Fruit fly (Drosophila melanogaster) whole organism, embryonic: Measurements from ENCODE around the gene Dora.

ENCODE experiments used
- Awh ChIP-seq: fragments of 200-800 bp; sonication (Bioruptor generic); IDR thresholded peaks from 2 replicates; pipeline ENCODE4, ENCODE4 v1.3.6; 2022; ENCODE audit warnings: missing biosample characterization, missing genetic modification characterization
- CG10979 ChIP-seq: fragments of 200-800 bp; sonication (Bioruptor generic); optimal IDR thresholded peaks from 2 replicates; lab custom pipeline; 2018; ENCODE audit warnings: missing biosample characterization, mild to moderate bottlenecking, missing genetic modification characterization, moderate library complexity
- CG11247 ChIP-seq: fragments of 200-800 bp; sonication (Bioruptor generic); IDR thresholded peaks from 2 replicates; pipeline ENCODE4 v1.3.6; 2022; ENCODE audit warnings: missing biosample characterization, missing genetic modification characterization
- CG12071 ChIP-seq: fragments of 200-800 bp; sonication (Bioruptor generic); optimal IDR thresholded peaks from 3 replicates; lab custom pipeline; 2018; ENCODE audit warnings: missing biosample characterization, mild to moderate bottlenecking, missing genetic modification characterization
- CG1529 ChIP-seq: fragments of 200-800 bp; sonication (Bioruptor generic); optimal IDR thresholded peaks from 3 replicates; lab custom pipeline; 2018; ENCODE audit warnings: missing biosample characterization, missing genetic modification characterization
- CG15696 ChIP-seq: fragments of 200-800 bp; sonication (Bioruptor generic); optimal IDR thresholded peaks from 2 replicates; lab custom pipeline; 2019; ENCODE audit warnings: missing biosample characterization, mild to moderate bottlenecking, missing genetic modification characterization, moderate library complexity
- CG1602 ChIP-seq: fragments of 200-800 bp; sonication (Bioruptor generic); optimal IDR thresholded peaks from 3 replicates; lab custom pipeline; 2016; ENCODE audit warnings: missing biosample characterization, missing genetic modification characterization
- CG17568 ChIP-seq: fragments of 200-800 bp; sonication (Bioruptor generic); optimal IDR thresholded peaks from 2 replicates; lab custom pipeline; 2018; ENCODE audit warnings: missing biosample characterization, mild to moderate bottlenecking, missing genetic modification characterization, moderate library complexity
- CG2712 ChIP-seq: fragments of 200-800 bp; optimal IDR thresholded peaks from 3 replicates; lab custom pipeline; 2019; ENCODE audit warnings: missing biosample characterization, mild to moderate bottlenecking, missing genetic modification characterization, moderate library complexity
- CG30020 ChIP-seq: fragments of 200-800 bp; optimal IDR thresholded peaks from 2 replicates; lab custom pipeline; 2019; ENCODE audit warnings: missing biosample characterization, mild to moderate bottlenecking, missing genetic modification characterization, moderate library complexity
- CG31224 ChIP-seq: fragments of 200-800 bp; sonication (Bioruptor generic); IDR thresholded peaks from 2 replicates; pipeline ENCODE4 v1.3.6; 2022; ENCODE audit warnings: missing biosample characterization, missing genetic modification characterization
- CG31388 ChIP-seq: fragments of 200-800 bp; sonication (Bioruptor generic); optimal IDR thresholded peaks from 2 replicates; lab custom pipeline; 2016; ENCODE audit warnings: missing biosample characterization, missing genetic modification characterization
- CG4730 ChIP-seq: fragments of 200-800 bp; sonication (Bioruptor generic); IDR thresholded peaks from 2 replicates; pipeline ENCODE4 v1.3.6; 2022; ENCODE audit warnings: missing biosample characterization, missing genetic modification characterization
- CG6272 ChIP-seq: fragments of 200-800 bp; sonication (Bioruptor generic); IDR thresholded peaks from 2 replicates; pipeline ENCODE4 v1.3.6; 2022; ENCODE audit warnings: missing biosample characterization, missing genetic modification characterization
- CG7556 ChIP-seq: fragments of 200-800 bp; sonication (Bioruptor generic); optimal IDR thresholded peaks from 2 replicates; lab custom pipeline; 2017; ENCODE audit warnings: missing biosample characterization, mild to moderate bottlenecking, missing genetic modification characterization
- CG9876 ChIP-seq: fragments of 200-800 bp; sonication (Bioruptor generic); optimal IDR thresholded peaks from 2 replicates; lab custom pipeline; 2016; ENCODE audit warnings: missing biosample characterization, missing genetic modification characterization
- D ChIP-seq, 2 experiments: fragments of 200-800 bp in 1 of 2; fragments of >200 bp in 1 of 2; sonication (Bioruptor generic) in 1 of 2; optimal IDR thresholded peaks; 2 replicates in 1 of 2; 3 replicates in 1 of 2; lab custom pipeline; 2017; ENCODE audit warnings: mild to moderate bottlenecking in 1 of 2, missing biosample characterization in 1 of 2, missing genetic modification characterization in 1 of 2, missing genetic modification reagents in 1 of 2
- D19A ChIP-seq: fragments of 200-800 bp; optimal IDR thresholded peaks from 3 replicates; lab custom pipeline; 2019; ENCODE audit warnings: missing biosample characterization, mild to moderate bottlenecking, missing genetic modification characterization, moderate library complexity
- Doc3 ChIP-seq: fragments of 200-800 bp; sonication (Bioruptor generic); IDR thresholded peaks from 3 replicates; pipeline ENCODE4 v1.3.6; 2022; ENCODE audit warnings: missing biosample characterization, missing genetic modification characterization; ENCODE audit not compliant: partially characterized antibody
- Dp ChIP-seq: fragments of 200-800 bp; sonication (Bioruptor generic); optimal IDR thresholded peaks from 2 replicates; lab custom pipeline; 2018; ENCODE audit warnings: missing biosample characterization, mild to moderate bottlenecking, missing genetic modification characterization, moderate library complexity
- Dref ChIP-seq: fragments of 200-800 bp; sonication (Bioruptor generic); IDR thresholded peaks from 2 replicates; pipeline ENCODE4 v1.3.6; 2022; ENCODE audit warnings: missing biosample characterization, missing genetic modification characterization
- Ets97D ChIP-seq: fragments of 200-800 bp; sonication (Bioruptor generic); optimal IDR thresholded peaks from 3 replicates; lab custom pipeline; 2016; ENCODE audit warnings: missing biosample characterization, missing genetic modification characterization
- Hmr ChIP-seq: fragments of 200-800 bp; sonication (Bioruptor generic); optimal IDR thresholded peaks from 3 replicates; lab custom pipeline; 2017; ENCODE audit warnings: mild to moderate bottlenecking, missing biosample characterization, missing genetic modification reagents, missing genetic modification characterization
- Lpt ChIP-seq: fragments of >200 bp; optimal IDR thresholded peaks from 2 replicates; lab custom pipeline; 2018; ENCODE audit warnings: missing biosample characterization, missing genetic modification characterization
- NFAT ChIP-seq: fragments of 200-800 bp; sonication (Bioruptor generic); IDR thresholded peaks from 2 replicates; pipeline ENCODE4 v1.3.6; 2022; ENCODE audit warnings: missing biosample characterization, missing genetic modification characterization
- Neu2 ChIP-seq: fragments of 200-800 bp; sonication (Bioruptor generic); optimal IDR thresholded peaks from 3 replicates; lab custom pipeline; 2016; ENCODE audit warnings: missing biosample characterization, missing genetic modification characterization, borderline replicate concordance
- Nf-YA ChIP-seq: fragments of 200-800 bp; sonication (Bioruptor generic); IDR thresholded peaks from 2 replicates; pipeline ENCODE4 v1.3.6; 2022; ENCODE audit warnings: missing biosample characterization, missing genetic modification characterization
- Oaz ChIP-seq: fragments of 200-800 bp; sonication (Bioruptor generic); IDR thresholded peaks from 2 replicates; pipeline ENCODE4 v1.3.6; 2022; ENCODE audit warnings: missing biosample characterization, missing genetic modification characterization
- Trl ChIP-seq, 3 experiments: fragments of >200 bp in 2 of 3; fragments of 200-800 bp in 1 of 3; sonication (Bioruptor generic) in 1 of 3; optimal IDR thresholded peaks; 2 replicates in 1 of 3; 3 replicates in 2 of 3; lab custom pipeline; 2016 to 2017; ENCODE audit warnings: missing biosample characterization in 1 of 3, missing genetic modification characterization in 1 of 3
- Usf ChIP-seq: fragments of 200-800 bp; sonication (Bioruptor generic); optimal IDR thresholded peaks from 2 replicates; lab custom pipeline; 2017; ENCODE audit warnings: missing genotype, missing biosample characterization, missing genetic modification characterization
- Xrp1 ChIP-seq: fragments of 200-800 bp; sonication (Bioruptor generic); IDR thresholded peaks from 2 replicates; pipeline ENCODE4 v1.3.6; 2022; ENCODE audit warnings: missing biosample characterization, missing genetic modification characterization
- aop ChIP-seq: fragments of 200-800 bp; sonication (Bioruptor generic); IDR thresholded peaks from 2 replicates; pipeline ENCODE4 v1.3.6; 2022; ENCODE audit warnings: missing biosample characterization, missing genetic modification characterization
- chm ChIP-seq: fragments of 200-800 bp; sonication (Bioruptor generic); IDR thresholded peaks from 2 replicates; pipeline ENCODE4 v1.3.6; 2022; ENCODE audit warnings: missing biosample characterization, missing genetic modification characterization
- dysf ChIP-seq: fragments of 200-800 bp; sonication (Bioruptor generic); IDR thresholded peaks from 3 replicates; pipeline ENCODE4 v1.3.6; 2022; ENCODE audit warnings: missing biosample characterization, missing genetic modification characterization
- fd102C ChIP-seq: fragments of 200-800 bp; sonication (Bioruptor generic); optimal IDR thresholded peaks from 2 replicates; lab custom pipeline; 2018; ENCODE audit warnings: missing biosample characterization, mild to moderate bottlenecking, missing genetic modification characterization, moderate library complexity
- fd96Cb ChIP-seq: fragments of 200-800 bp; sonication (Bioruptor generic); optimal IDR thresholded peaks from 2 replicates; lab custom pipeline; 2018; ENCODE audit warnings: missing biosample characterization, mild to moderate bottlenecking, missing genetic modification characterization, moderate library complexity
- gce ChIP-seq: fragments of 200-800 bp; sonication (Bioruptor generic); IDR thresholded peaks from 3 replicates; pipeline ENCODE4 v1.3.6; 2022; ENCODE audit warnings: missing biosample characterization, missing genetic modification characterization
- gro ChIP-seq: fragments of 200-800 bp; sonication (Bioruptor generic); optimal IDR thresholded peaks from 2 replicates; lab custom pipeline; 2016; ENCODE audit warnings: missing biosample characterization, missing genetic modification characterization
- maf-S ChIP-seq: fragments of 200-800 bp; sonication (Bioruptor generic); optimal IDR thresholded peaks from 2 replicates; lab custom pipeline; 2016; ENCODE audit warnings: missing biosample characterization, missing genetic modification characterization
- nom ChIP-seq: fragments of 200-800 bp; sonication (Bioruptor generic); optimal IDR thresholded peaks from 2 replicates; lab custom pipeline; 2017; ENCODE audit warnings: missing biosample characterization, missing genetic modification characterization, mild to moderate bottlenecking, moderate library complexity, missing genetic modification reagents
- oc ChIP-seq: fragments of 200-800 bp; sonication (Bioruptor generic); optimal IDR thresholded peaks from 2 replicates; lab custom pipeline; 2018; ENCODE audit warnings: missing biosample characterization, mild to moderate bottlenecking, missing genetic modification characterization, moderate library complexity
- ranshi ChIP-seq: fragments of 200-800 bp; sonication (Bioruptor generic); IDR thresholded peaks from 2 replicates; pipeline ENCODE4 v1.3.6; 2022; ENCODE audit warnings: missing biosample characterization, missing genetic modification characterization
- salm ChIP-seq: fragments of 200-800 bp; sonication (Bioruptor generic); optimal IDR thresholded peaks from 2 replicates; lab custom pipeline; 2018; ENCODE audit warnings: missing biosample characterization, mild to moderate bottlenecking, missing genetic modification characterization
- seq ChIP-seq: fragments of 200-800 bp; sonication (Bioruptor generic); IDR thresholded peaks from 2 replicates; pipeline ENCODE4 v1.3.6; 2022; ENCODE audit warnings: missing biosample characterization, missing genetic modification characterization
- sima ChIP-seq: fragments of 200-800 bp; sonication (Bioruptor generic); optimal IDR thresholded peaks from 2 replicates; lab custom pipeline; 2016; ENCODE audit warnings: missing biosample characterization, missing genetic modification characterization
- ssp ChIP-seq: fragments of 200-800 bp; sonication (Bioruptor generic); IDR thresholded peaks from 2 replicates; pipeline ENCODE4 v1.3.6; 2022; ENCODE audit warnings: missing biosample characterization, missing genetic modification characterization
- sug ChIP-seq: fragments of 200-800 bp; optimal IDR thresholded peaks from 2 replicates; lab custom pipeline; 2019; ENCODE audit warnings: missing biosample characterization, mild to moderate bottlenecking, missing genetic modification characterization, moderate library complexity
- vnd ChIP-seq: fragments of 200-800 bp; sonication (Bioruptor generic); IDR thresholded peaks from 3 replicates; pipeline ENCODE4 v1.3.6; 2022; ENCODE audit warnings: missing biosample characterization, missing genetic modification characterization; ENCODE audit not compliant: partially characterized antibody

The Dora gene

dm6 chrX:18843229-18844033 lies 20.3 kb upstream of the Dora start, which contains the start of gene htk (continued):
- TF ChIP-seq Doc3 (peak; percentile 70; the same call in 2 of the 3 replicates), ssp (peak; percentile 66), NFAT (peak; percentile 86), CG2712 (tag; lab: Kevin White, UChicago) (peak; percentile 62), CG7556 (GFP tag; lab: Kevin White, UChicago) (peak; percentile 21), Lpt (GFP tag; lab: Kevin White, UChicago) (no peak), CG15696 (tag; lab: Kevin White, UChicago) (peak; percentile 78), CG31224 (GFP tag; lab: Robert Waterston, UW) (0 out of 2 replicates have a peak, but pooled peaks have one; percentile 28), dysf (GFP tag; lab: Robert Waterston, UW) (peak; percentile 76), CG10979 (peak; percentile 88), seq (GFP tag; lab: Robert Waterston, UW) (peak; percentile 48; the same call in 1 of the 2 replicates), Trl (optimal IDR thresholded peaks at IDR 0.05; lab: Kevin White, UChicago) (no peak), Trl (GFP tag; optimal IDR thresholded peaks at IDR 0.05; lab: Kevin White, UChicago) (peak; percentile 80), D19A (tag; lab: Kevin White, UChicago) (peak; percentile 46), Oaz (GFP tag; lab: Robert Waterston, UW) (peak; percentile 46), vnd (GFP tag; lab: Robert Waterston, UW) (peak; percentile 77), Hmr (peak; percentile 75), nom (no peak), CG6272 (GFP tag; lab: Robert Waterston, UW) (peak; percentile 50; the same call in 1 of the 2 replicates), CG9876 (peak; percentile 78), Awh (GFP tag; lab: Robert Waterston, UW) (peak; percentile 51; the same call in 1 of the 2 replicates), ranshi (GFP tag; lab: Robert Waterston, UW) (peak; percentile 56), CG4730 (GFP tag; lab: Robert Waterston, UW) (0 out of 2 replicates have a peak, but pooled peaks have one; percentile 25), Ets97D (GFP tag; lab: Kevin White, UChicago) (peak; percentile 81), fd96Cb (tag; lab: Kevin White, UChicago) (no peak), salm (tag; lab: Kevin White, UChicago) (no peak), Neu2 (peak; percentile 51), oc (tag; lab: Kevin White, UChicago) (peak; percentile 53), gce (GFP tag; lab: Robert Waterston, UW) (peak; percentile 67; the same call in 2 of the 3 replicates), maf-S (peak; percentile 62), gro (GFP tag; lab: Kevin White, UChicago) (peak; percentile 72), CG17568 (GFP tag; lab: Kevin White, UChicago) (no peak), Usf (peak; percentile 21), CG11247 (GFP tag; lab: Robert Waterston, UW) (peak; percentile 77), chm (GFP tag; lab: Robert Waterston, UW) (peak; percentile 81), CG30020 (no peak), Dref (GFP tag; lab: Robert Waterston, UW) (peak; percentile 98), sug (tag; lab: Kevin White, UChicago) (peak; percentile 71), D (optimal IDR thresholded peaks at IDR 0.05; lab: Kevin White, UChicago) (no peak), D (GFP tag; optimal IDR thresholded peaks at IDR 0.05; lab: Kevin White, UChicago) (no peak), aop (no peak), CG1602 (GFP tag; lab: Kevin White, UChicago) (peak; percentile 59), CG31388 (GFP tag; lab: Kevin White, UChicago) (peak; percentile 41), Dp (GFP tag; lab: Kevin White, UChicago) (peak; percentile 59), Nf-YA (GFP tag; lab: Robert Waterston, UW) (no peak), CG12071 (GFP tag; lab: Kevin White, UChicago) (peak; percentile 29), fd102C (peak; percentile 50), CG1529 (GFP tag; lab: Kevin White, UChicago) (no peak), sima (no peak), Xrp1 (peak; percentile 64)
